Worm (Caenorhabditis elegans): Measurements from ENCODE around the gene dhs-12.

- TF ChIP-seq nhr-237 (tag; optimal IDR thresholded peaks at IDR 0.05) (no peak), elt-3 (tag; optimal IDR thresholded peaks at IDR 0.05) (no peak), ceh-39 (tag; optimal IDR thresholded peaks at IDR 0.05) (no peak), tbx-8 (GFP tag; optimal IDR thresholded peaks at IDR 0.05) (no peak), snpc-4 (tag; optimal IDR thresholded peaks at IDR 0.05) (no peak)
Observed at ce11 chrIV:10161706-10162105, 19.5 kb downstream of the dhs-12 start, which contains the start of gene pps-1.

All from whole organism, mixed stage, embryonic.